Worm (Caenorhabditis elegans): ENCODE data around the gene nhr-43.

DNA sequence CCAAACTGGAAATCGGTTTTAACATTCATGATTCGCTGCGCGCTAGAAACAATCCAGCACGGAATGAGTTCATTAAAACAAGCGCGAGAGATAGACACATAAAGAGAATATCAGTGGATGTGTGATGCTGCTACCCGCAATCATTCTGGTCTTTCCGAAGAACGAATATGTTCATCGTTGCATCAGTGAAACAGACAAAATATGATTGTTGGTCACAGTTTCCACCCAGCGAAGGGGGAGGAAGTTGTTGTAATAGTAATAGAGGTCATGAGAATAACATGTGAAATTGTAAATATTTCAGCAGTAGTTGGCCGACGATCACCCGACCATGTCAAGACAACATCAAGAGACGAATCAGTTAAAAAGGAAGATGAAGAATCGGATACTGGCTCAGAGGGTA, 1.8 kb downstream of the nhr-43 start:
- TF ChIP-seq pes-1 (GFP tag; IDR thresholded peaks at IDR 0.05) (no peak), ets-7 (tag; optimal IDR thresholded peaks at IDR 0.05) (no peak)

Measured in whole organism, early embryonic.